Worm (Caenorhabditis elegans) whole organism, L1 larva: ENCODE measurements around the gene helq-1.

Experiments
- C04F5.9 ChIP-seq: sonication (generic microtip); optimal IDR thresholded peaks from 2 replicates; lab custom pipeline; 2016; ENCODE audit warnings: missing genetic modification characterization, missing compliant biosample characterization
- C34B4.2 ChIP-seq: sonication (generic microtip); optimal IDR thresholded peaks from 2 replicates; lab custom pipeline; 2017; ENCODE audit warnings: mild to moderate bottlenecking, missing genetic modification characterization, missing compliant biosample characterization
- F16B12.6 ChIP-seq: fragments of 150-350 bp; optimal IDR thresholded peaks from 2 replicates; lab custom pipeline; 2014; ENCODE audit warnings: missing biosample characterization, missing genetic modification characterization
- aha-1 ChIP-seq: fragments of 150-350 bp; optimal IDR thresholded peaks from 2 replicates; lab custom pipeline; 2014; ENCODE audit warnings: missing biosample characterization, missing genetic modification characterization
- alr-1 ChIP-seq: fragments of 200-800 bp; sonication (Bioruptor generic); optimal IDR thresholded peaks from 2 replicates; lab custom pipeline; 2018; ENCODE audit warnings: borderline replicate concordance, mild to moderate bottlenecking, missing genetic modification characterization, missing compliant biosample characterization
- aly-2 ChIP-seq: fragments of 150-350 bp; optimal IDR thresholded peaks from 2 replicates; lab custom pipeline; 2014; ENCODE audit warnings: missing biosample characterization, missing genetic modification characterization
- ama-1 ChIP-seq: fragments of 150-350 bp; optimal IDR thresholded peaks from 2 replicates; lab custom pipeline; 2014
- blmp-1 ChIP-seq: fragments of 150-350 bp; optimal IDR thresholded peaks from 2 replicates; lab custom pipeline; 2014; ENCODE audit warnings: missing biosample characterization, missing genetic modification characterization
- ceh-63 ChIP-seq: fragments of 200-800 bp; sonication (Bioruptor generic); optimal IDR thresholded peaks from 2 replicates; lab custom pipeline; 2018; ENCODE audit warnings: mild to moderate bottlenecking, missing genetic modification characterization, missing compliant biosample characterization
- ceh-82 ChIP-seq, 3 experiments: fragments of 150-350 bp in 1 of 3; sonication (generic microtip) in 2 of 3; optimal IDR thresholded peaks; 2 replicates each; lab custom pipeline; 2014 to 2017; ENCODE audit warnings: missing biosample characterization in 3 of 3, missing genetic modification characterization in 3 of 3
- dpl-1 ChIP-seq, 3 experiments: fragments of 150-350 bp in 2 of 3; sonication (generic microtip) in 1 of 3; optimal IDR thresholded peaks; 2 replicates each; lab custom pipeline; 2014 to 2017; ENCODE audit warnings: missing biosample characterization in 3 of 3, missing genetic modification characterization in 3 of 3, missing genetic modification reagents in 3 of 3
- efl-1 ChIP-seq, 4 experiments: fragments of 150-350 bp; optimal IDR thresholded peaks in 3 of 4; peaks in 1 of 4; 1 replicate in 1 of 4; 2 replicates in 3 of 4; lab custom pipeline; 2014; ENCODE audit warnings: missing biosample characterization in 2 of 4, missing genetic modification characterization in 2 of 4, missing genetic modification reagents in 2 of 4
- elt-2 ChIP-seq: sonication (generic microtip); optimal IDR thresholded peaks from 2 replicates; lab custom pipeline; 2016; ENCODE audit warnings: missing genetic modification characterization, mild to moderate bottlenecking, inconsistent platforms, missing compliant biosample characterization, missing genetic modification reagents
- elt-3 ChIP-seq, 6 experiments: fragments of 150-350 bp in 1 of 6; sonication (generic microtip); optimal IDR thresholded peaks; 2 replicates each; lab custom pipeline; 2017 to 2018; ENCODE audit warnings: missing biosample characterization in 6 of 6, missing genetic modification characterization in 6 of 6, inconsistent platforms in 1 of 6
- ets-5 ChIP-seq: fragments of 200-800 bp; sonication (Bioruptor generic); IDR thresholded peaks from 2 replicates; pipeline ENCODE4 v1.3.6; 2022; ENCODE audit warnings: missing genetic modification characterization, missing compliant biosample characterization
- fkh-10 ChIP-seq: sonication (generic microtip); optimal IDR thresholded peaks from 2 replicates; lab custom pipeline; 2017; ENCODE audit warnings: missing biosample characterization, missing genetic modification reagents, missing genetic modification characterization
- fkh-8 ChIP-seq: sonication (generic microtip); optimal IDR thresholded peaks from 2 replicates; lab custom pipeline; 2016; ENCODE audit warnings: mild to moderate bottlenecking, missing genetic modification characterization, missing compliant biosample characterization
- fos-1 ChIP-seq: fragments of 150-350 bp; optimal IDR thresholded peaks from 2 replicates; lab custom pipeline; 2014; ENCODE audit warnings: missing biosample characterization, missing genetic modification characterization
- hlh-17 ChIP-seq: fragments of 200-800 bp; sonication (Bioruptor generic); optimal IDR thresholded peaks from 2 replicates; lab custom pipeline; 2018; ENCODE audit warnings: missing genetic modification characterization, mild to moderate bottlenecking, missing compliant biosample characterization, moderate library complexity, borderline replicate concordance
- irx-1 ChIP-seq: sonication (generic microtip); optimal IDR thresholded peaks from 2 replicates; lab custom pipeline; 2016; ENCODE audit warnings: missing genetic modification characterization, missing compliant biosample characterization
- isw-1 ChIP-seq: fragments of 200-800 bp; sonication (Bioruptor generic); IDR thresholded peaks from 2 replicates; pipeline ENCODE4 v1.3.6; 2022; ENCODE audit warnings: missing genetic modification characterization, missing compliant biosample characterization
- jun-1 ChIP-seq: fragments of 150-350 bp; optimal IDR thresholded peaks from 2 replicates; lab custom pipeline; 2014; ENCODE audit warnings: missing biosample characterization, missing genetic modification reagents, missing genetic modification characterization
- lin-35 ChIP-seq, 2 experiments: fragments of 150-350 bp; optimal IDR thresholded peaks; 2 replicates each; lab custom pipeline; 2014; ENCODE audit warnings: missing biosample characterization in 2 of 2, missing genetic modification characterization in 2 of 2, missing genetic modification reagents in 2 of 2
- lin-39 ChIP-seq: fragments of 150-350 bp; optimal IDR thresholded peaks from 2 replicates; lab custom pipeline; 2014; ENCODE audit warnings: missing biosample characterization, missing genetic modification reagents, missing genetic modification characterization
- lsy-2 ChIP-seq, 2 experiments: fragments of 150-350 bp; optimal IDR thresholded peaks; 2 replicates each; lab custom pipeline; 2014; ENCODE audit warnings: missing biosample characterization in 2 of 2, missing genetic modification characterization in 2 of 2
- mab-9 ChIP-seq: fragments of 200-800 bp; sonication (Bioruptor generic); IDR thresholded peaks from 2 replicates; pipeline ENCODE4 v1.3.6; 2022; ENCODE audit warnings: missing genetic modification reagents, missing genetic modification characterization, missing compliant biosample characterization
- mef-2 ChIP-seq: fragments of 150-350 bp; optimal IDR thresholded peaks from 2 replicates; lab custom pipeline; 2014; ENCODE audit warnings: missing biosample characterization, missing genetic modification characterization
- mep-1 ChIP-seq: fragments of 150-350 bp; optimal IDR thresholded peaks from 2 replicates; lab custom pipeline; 2014; ENCODE audit warnings: missing biosample characterization, missing genetic modification characterization
- nhr-11 ChIP-seq: fragments of 150-350 bp; optimal IDR thresholded peaks from 2 replicates; lab custom pipeline; 2014; ENCODE audit warnings: missing biosample characterization, missing genetic modification characterization
- nhr-12 ChIP-seq: sonication (generic microtip); optimal IDR thresholded peaks from 2 replicates; lab custom pipeline; 2017; ENCODE audit warnings: missing biosample characterization, missing genetic modification characterization
- nhr-19 ChIP-seq: fragments of 200-800 bp; sonication (Bioruptor generic); conservative IDR thresholded peaks from 2 replicates; pipeline ENCODE4 v1.3.6; 2022; ENCODE audit warnings: missing genetic modification characterization, missing compliant biosample characterization
- nhr-20 ChIP-seq: sonication (generic microtip); optimal IDR thresholded peaks from 2 replicates; lab custom pipeline; 2016; ENCODE audit warnings: mild to moderate bottlenecking, missing genetic modification characterization, missing compliant biosample characterization
- nhr-237 ChIP-seq: fragments of 150-350 bp; optimal IDR thresholded peaks from 2 replicates; lab custom pipeline; 2014; ENCODE audit warnings: missing biosample characterization, missing genetic modification characterization
- nhr-47 ChIP-seq: sonication (generic microtip); optimal IDR thresholded peaks from 2 replicates; lab custom pipeline; 2016; ENCODE audit warnings: mild to moderate bottlenecking, missing genetic modification characterization, moderate library complexity, missing compliant biosample characterization
- nhr-71 ChIP-seq: sonication (generic microtip); optimal IDR thresholded peaks from 2 replicates; lab custom pipeline; 2016; ENCODE audit warnings: mild to moderate bottlenecking, missing genetic modification characterization, moderate library complexity, missing compliant biosample characterization
- nhr-76 ChIP-seq: sonication (generic microtip); optimal IDR thresholded peaks from 2 replicates; lab custom pipeline; 2017; ENCODE audit warnings: missing biosample characterization, missing genetic modification characterization
- nhr-85 ChIP-seq: sonication (generic microtip); peaks from one replicate; lab custom pipeline; 2016; ENCODE audit warnings: missing genetic modification characterization, inconsistent platforms, missing compliant biosample characterization
- nhr-90 ChIP-seq: sonication (generic microtip); optimal IDR thresholded peaks from 2 replicates; lab custom pipeline; 2016; ENCODE audit warnings: mild to moderate bottlenecking, missing genetic modification characterization, missing compliant biosample characterization; ENCODE audit not compliant: poor library complexity
- pax-3 ChIP-seq: fragments of 200-800 bp; sonication (Bioruptor generic); optimal IDR thresholded peaks from 2 replicates; lab custom pipeline; 2018; ENCODE audit warnings: mild to moderate bottlenecking, missing genetic modification characterization, moderate library complexity, missing compliant biosample characterization
- pqm-1 ChIP-seq: sonication (generic microtip); optimal IDR thresholded peaks from 3 replicates; lab custom pipeline; 2017; ENCODE audit warnings: missing biosample characterization, missing genetic modification characterization
- rnt-1 ChIP-seq: sonication (generic microtip); optimal IDR thresholded peaks from 2 replicates; lab custom pipeline; 2016; ENCODE audit warnings: mild to moderate bottlenecking, missing genetic modification characterization, moderate library complexity, missing compliant biosample characterization
- snpc-4 ChIP-seq: fragments of 150-350 bp; optimal IDR thresholded peaks from 2 replicates; lab custom pipeline; 2014; ENCODE audit warnings: missing biosample characterization, missing genetic modification characterization
- sox-4 ChIP-seq: sonication (generic microtip); optimal IDR thresholded peaks from 2 replicates; lab custom pipeline; 2016; ENCODE audit warnings: missing genetic modification characterization, missing compliant biosample characterization
- sup-37 ChIP-seq: fragments of 200-800 bp; sonication (Bioruptor generic); optimal IDR thresholded peaks from 2 replicates; lab custom pipeline; 2018; ENCODE audit warnings: mild to moderate bottlenecking, missing genetic modification characterization, missing compliant biosample characterization
- tbx-2 ChIP-seq: sonication (generic microtip); optimal IDR thresholded peaks from 2 replicates; lab custom pipeline; 2016; ENCODE audit warnings: missing genetic modification characterization, missing compliant biosample characterization
- unc-62 ChIP-seq: fragments of 150-350 bp; optimal IDR thresholded peaks from 2 replicates; lab custom pipeline; 2014; ENCODE audit warnings: missing biosample characterization, missing genetic modification reagents, missing genetic modification characterization
- unc-98 ChIP-seq: fragments of 200-800 bp; sonication (Bioruptor generic); IDR thresholded peaks from 2 replicates; pipeline ENCODE4 v1.3.6; 2022; ENCODE audit warnings: missing genetic modification characterization, missing compliant biosample characterization
- vab-15 ChIP-seq: sonication (generic microtip); optimal IDR thresholded peaks from 2 replicates; lab custom pipeline; 2017; ENCODE audit warnings: missing genotype, mild to moderate bottlenecking, missing genetic modification characterization, missing compliant biosample characterization
- zip-4 ChIP-seq: fragments of 200-800 bp; sonication (Bioruptor generic); optimal IDR thresholded peaks from 2 replicates; lab custom pipeline; 2018; ENCODE audit warnings: mild to moderate bottlenecking, missing genetic modification characterization, moderate library complexity, missing compliant biosample characterization

Gene helq-1

DNA sequence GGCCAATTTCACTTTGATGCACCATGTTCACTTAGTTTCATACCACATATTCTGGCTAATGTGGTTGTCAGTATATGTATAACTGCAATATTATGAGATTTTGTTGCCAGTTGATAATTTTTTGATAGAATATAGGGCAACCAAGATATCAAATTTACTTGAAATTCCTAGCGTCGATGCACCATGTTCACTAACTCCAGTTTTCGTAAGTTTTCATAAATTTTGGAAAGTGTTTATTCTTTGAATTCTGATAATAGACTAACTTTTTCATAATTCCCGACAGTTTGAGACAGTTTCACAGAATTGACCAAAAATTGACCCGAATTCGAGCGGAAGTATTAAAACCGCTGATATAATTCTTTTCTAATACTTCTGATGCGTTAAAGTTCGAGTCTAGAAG, 49.9 kb downstream of the helq-1 start (continued):
- TF ChIP-seq zip-4 (GFP tag; lab: Kevin White, UChicago), result no peak

DNA sequence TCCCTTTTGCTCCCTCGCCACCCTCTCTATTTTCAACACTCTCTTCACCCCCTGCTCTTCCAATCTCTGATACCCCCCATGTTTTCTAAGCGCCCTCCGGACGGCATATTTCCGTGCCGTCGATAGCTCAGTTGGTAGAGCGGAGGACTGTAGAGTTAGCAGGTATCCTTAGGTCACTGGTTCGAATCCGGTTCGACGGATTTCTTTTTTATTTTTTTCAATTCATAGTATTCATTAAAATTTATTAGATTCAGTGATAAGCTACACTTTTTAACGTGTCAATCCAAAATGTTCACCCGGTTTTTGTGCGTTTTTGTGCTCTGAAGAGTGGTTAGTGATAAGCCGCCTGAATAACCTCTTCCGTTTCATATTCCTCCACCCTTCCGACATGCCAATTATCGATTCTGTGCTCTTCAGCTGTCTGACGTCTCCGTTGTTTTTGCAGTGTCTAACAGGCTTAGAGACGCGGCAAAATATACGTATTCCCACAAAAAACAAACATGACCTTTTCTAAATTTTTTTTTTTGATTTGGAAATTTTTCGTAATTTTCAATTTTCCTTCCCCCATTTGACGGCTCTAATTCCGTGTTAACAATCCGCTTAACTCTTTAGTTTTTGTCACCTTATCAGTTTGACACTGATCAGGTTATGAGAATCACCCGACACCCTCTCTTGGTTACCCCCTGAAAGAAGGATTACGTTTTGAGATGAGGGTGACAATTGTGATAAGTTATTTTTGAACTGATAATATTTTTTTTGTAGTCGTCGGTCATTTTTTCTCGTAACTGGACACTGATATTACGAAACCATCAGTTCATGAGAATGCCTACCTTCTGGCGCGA, 51.4 kb downstream of the helq-1 start:
- TF ChIP-seq ets-5 (no peak), pax-3 (tag; lab: Kevin White, UChicago) (peak; percentile 14), ceh-63 (GFP tag; lab: Kevin White, UChicago) (no peak), nhr-90 (tag; lab: Kevin White, UChicago) (peak; percentile 53), nhr-19 (no peak; the same call in 1 of the 2 replicates), lin-35 (GFP tag; optimal IDR thresholded peaks at IDR 0.05; lab: Kevin White, UChicago) (peak; percentile 2 to 32), ama-1 (no peak), nhr-85 (tag; lab: Kevin White, UChicago) (peak; percentile 79), C04F5.9 (tag; lab: Kevin White, UChicago) (peak; percentile 11), rnt-1 (no peak), isw-1 (no peak), fkh-10 (GFP tag; lab: Kevin White, UChicago) (no peak), nhr-12 (tag; lab: Kevin White, UChicago) (no peak), tbx-2 (peak; percentile 39), lin-39 (tag; lab: Kevin White, UChicago) (no peak), fkh-8 (no peak), elt-3 (tag; optimal IDR thresholded peaks at IDR 0.05; lab: Kevin White, UChicago) (no peak), dpl-1 (GFP tag; optimal IDR thresholded peaks at IDR 0.05; lab: Kevin White, UChicago) (no peak), alr-1 (tag; lab: Kevin White, UChicago) (no peak), jun-1 (no peak), nhr-237 (no peak), pqm-1 (tag; lab: Kevin White, UChicago) (no peak), mep-1 (tag; lab: Kevin White, UChicago) (no peak), elt-2 (tag; lab: Kevin White, UChicago) (peak; percentile 85), unc-98 (GFP tag; lab: Robert Waterston, UW) (no peak), lsy-2 (tag; optimal IDR thresholded peaks at IDR 0.05; lab: Kevin White, UChicago) (peak; percentile 32 to 57), nhr-20 (tag; lab: Kevin White, UChicago) (peak; percentile 58), F16B12.6 (tag; lab: Kevin White, UChicago) (no peak), sox-4 (tag; lab: Kevin White, UChicago) (no peak), snpc-4 (tag; lab: Kevin White, UChicago) (no peak), nhr-11 (tag; lab: Kevin White, UChicago) (no peak), mef-2 (tag; lab: Kevin White, UChicago) (no peak), efl-1 (optimal IDR thresholded peaks at IDR 0.05; lab: Kevin White, UChicago) (peak; percentile 14 to 16), efl-1 (GFP tag; optimal IDR thresholded peaks at IDR 0.05 in 1 of 2; lab: Kevin White, UChicago) (peak in 1 of 2 experiments; percentile 92), nhr-71 (tag; lab: Kevin White, UChicago) (peak; percentile 62), mab-9 (GFP tag; lab: Robert Waterston, UW) (no peak), blmp-1 (tag; lab: Kevin White, UChicago) (no peak), nhr-76 (tag; lab: Kevin White, UChicago) (no peak), vab-15 (tag; lab: Kevin White, UChicago) (no peak), aly-2 (tag; lab: Kevin White, UChicago) (peak; percentile 34), fos-1 (tag; lab: Kevin White, UChicago) (peak; percentile 8), unc-62 (GFP tag; lab: Kevin White, UChicago) (no peak), ceh-82 (tag; optimal IDR thresholded peaks at IDR 0.05; lab: Kevin White, UChicago) (no peak), hlh-17 (GFP tag; lab: Kevin White, UChicago) (no peak), irx-1 (tag; lab: Kevin White, UChicago) (no peak), aha-1 (no peak), nhr-47 (tag; lab: Kevin White, UChicago) (peak; percentile 75), C34B4.2 (no peak), sup-37 (GFP tag; lab: Kevin White, UChicago) (no peak)
